Worm (Caenorhabditis elegans) whole organism, L3 larva: ENCODE measurements around the gene rde-11.

Experiments
- ZK546.5 ChIP-seq: sonication (generic microtip); optimal IDR thresholded peaks from 2 replicates; lab custom pipeline; 2017; ENCODE audit warnings: missing biosample characterization, missing genetic modification characterization
- daf-12 ChIP-seq: fragments of 150-350 bp; optimal IDR thresholded peaks from 2 replicates; lab custom pipeline; 2014; ENCODE audit warnings: missing biosample characterization, missing genetic modification reagents, missing genetic modification characterization
- egl-27 ChIP-seq: sonication (generic microtip); optimal IDR thresholded peaks from 4 replicates; lab custom pipeline; 2017; ENCODE audit warnings: missing biosample characterization, missing genetic modification reagents, missing genetic modification characterization
- lin-15B ChIP-seq: fragments of 150-350 bp; optimal IDR thresholded peaks from 2 replicates; lab custom pipeline; 2014; ENCODE audit warnings: missing biosample characterization, missing genetic modification characterization
- nfya-1 ChIP-seq: sonication (generic microtip); optimal IDR thresholded peaks from 2 replicates; lab custom pipeline; 2017; ENCODE audit warnings: missing genetic modification characterization, mild to moderate bottlenecking, missing compliant biosample characterization, antibody characterized with exemption, moderate library complexity; ENCODE audit not compliant: insufficient read depth
- nhr-11 ChIP-seq: fragments of 150-350 bp; optimal IDR thresholded peaks from 2 replicates; lab custom pipeline; 2014; ENCODE audit warnings: missing biosample characterization, missing genetic modification characterization
- nhr-25 ChIP-seq: sonication (generic microtip); optimal IDR thresholded peaks from 2 replicates; lab custom pipeline; 2017; ENCODE audit warnings: missing biosample characterization, missing genetic modification characterization

- TF ChIP-seq lin-15B (no peak), nhr-11 (tag; lab: Kevin White, UChicago) (no peak), egl-27 (tag; lab: Kevin White, UChicago) (no peak), ZK546.5 (tag; lab: Kevin White, UChicago) (no peak), daf-12 (no peak), nhr-25 (tag; lab: Kevin White, UChicago) (no peak), nfya-1 (tag; lab: Kevin White, UChicago) (no peak)
Measured at ce11 chrIV:13057418-13057817, 47.6 kb upstream of the rde-11 start, which contains the start of gene scl-2.
